Fruit fly (Drosophila melanogaster): ENCODE data around the gene CG3625.

dm6 chr2L:294452-295362 is 3.1 kb upstream of the CG3625 start, which contains the start of the genes U2af38 and Stip1:
- no peak for TF ChIP-seq psq (optimal IDR thresholded peaks at IDR 0.05)
- no peak for TF ChIP-seq insv (optimal IDR thresholded peaks at IDR 0.05)
- TF ChIP-seq h (optimal IDR thresholded peaks at IDR 0.05) = no peak
- TF ChIP-seq Myc (optimal IDR thresholded peaks at IDR 0.05) = no peak
- no peak for TF ChIP-seq Sin3A (optimal IDR thresholded peaks at IDR 0.05)
